Comparison of ENCODE assay signal across 2 fruit fly cellular contexts in genomic region chr3R:30526799-30527465, dm6.
TF ChIP-seq lines count a peak whose summit lies in the region.

Gene jdp (minus strand): TSS chr3R:30527037.

TF ChIP-seq in whole organism, embryonic, 481 proteins besides CTCF, POLR2A, EP300 and RAD21 (continued from another document and continues in another):
- TF ChIP-seq slp2 (GFP tag; optimal IDR thresholded peaks at IDR 0.05; lab: Kevin White, UChicago), result no peak
- TF ChIP-seq lab (GFP tag; optimal IDR thresholded peaks at IDR 0.05; lab: Kevin White, UChicago), result peak; percentile 15
- TF ChIP-seq CG8388 (GFP tag; optimal IDR thresholded peaks at IDR 0.05; lab: Kevin White, UChicago), result no peak
- no peak for TF ChIP-seq pan (optimal IDR thresholded peaks at IDR 0.05; lab: Kevin White, UChicago)
- TF ChIP-seq pan (GFP tag; optimal IDR thresholded peaks at IDR 0.05 in 1 of 2, IDR thresholded peaks at IDR 0.05 in 1 of 2), result no peak
- no peak for TF ChIP-seq CG14014 (GFP tag; IDR thresholded peaks at IDR 0.05; lab: Robert Waterston, UW)
- TF ChIP-seq psq (GFP tag; optimal IDR thresholded peaks at IDR 0.05; lab: Kevin White, UChicago), result no peak
- TF ChIP-seq CG12659 (GFP tag; optimal IDR thresholded peaks at IDR 0.05; lab: Kevin White, UChicago), result no peak
- TF ChIP-seq chn (GFP tag; optimal IDR thresholded peaks at IDR 0.05; lab: Kevin White, UChicago), result no peak
- TF ChIP-seq CG13775 (GFP tag; optimal IDR thresholded peaks at IDR 0.05; lab: Kevin White, UChicago), result no peak
- TF ChIP-seq Adf1 (GFP tag; IDR thresholded peaks at IDR 0.05; lab: Robert Waterston, UW), result no peak; the same call in 1 of the 2 replicates
- peak; percentile 31; the same call in 1 of the 2 replicates for TF ChIP-seq tna (GFP tag; IDR thresholded peaks at IDR 0.05; lab: Robert Waterston, UW; ENCODE audit: partially characterized antibody)
- TF ChIP-seq CG9609 (GFP tag; optimal IDR thresholded peaks at IDR 0.05; lab: Kevin White, UChicago), result no peak
- TF ChIP-seq ATbp (GFP tag; optimal IDR thresholded peaks at IDR 0.05; lab: Kevin White, UChicago), result peak; percentile 21
- TF ChIP-seq Ets97D (GFP tag; optimal IDR thresholded peaks at IDR 0.05; lab: Kevin White, UChicago), result no peak
- no peak for TF ChIP-seq Sry-δ (GFP tag; optimal IDR thresholded peaks at IDR 0.05; lab: Kevin White, UChicago)
- TF ChIP-seq bowl (GFP tag; IDR thresholded peaks at IDR 0.05; lab: Robert Waterston, UW), result no peak
- TF ChIP-seq jigr1 (GFP tag; IDR thresholded peaks at IDR 0.05; lab: Robert Waterston, UW), result no peak
- TF ChIP-seq CG7556 (GFP tag; optimal IDR thresholded peaks at IDR 0.05; lab: Kevin White, UChicago), result no peak
- TF ChIP-seq grau (tag; optimal IDR thresholded peaks at IDR 0.05; lab: Kevin White, UChicago), result no peak
- peak; percentile 43 for TF ChIP-seq sd (tag; optimal IDR thresholded peaks at IDR 0.05; lab: Kevin White, UChicago)
- no peak for TF ChIP-seq otp (GFP tag; IDR thresholded peaks at IDR 0.05; lab: Robert Waterston, UW)
- TF ChIP-seq CG6175 (GFP tag; IDR thresholded peaks at IDR 0.05; lab: Robert Waterston, UW), result 0 out of 3 replicates have a peak, but pooled peaks have one; percentile 7
- no peak for TF ChIP-seq Hmr (GFP tag; optimal IDR thresholded peaks at IDR 0.05; lab: Kevin White, UChicago)
- TF ChIP-seq Doc2 (GFP tag; IDR thresholded peaks at IDR 0.05; lab: Robert Waterston, UW), result no peak
- no peak for TF ChIP-seq Fer2 (tag; optimal IDR thresholded peaks at IDR 0.05; lab: Kevin White, UChicago)
- no peak for TF ChIP-seq Poxn (GFP tag; IDR thresholded peaks at IDR 0.05; lab: Robert Waterston, UW)
- TF ChIP-seq CG11456 (GFP tag; IDR thresholded peaks at IDR 0.05; lab: Robert Waterston, UW), result no peak
- TF ChIP-seq CG2678 (tag; optimal IDR thresholded peaks at IDR 0.05; lab: Kevin White, UChicago), result no peak
- TF ChIP-seq HmgD (GFP tag; optimal IDR thresholded peaks at IDR 0.05; lab: Kevin White, UChicago), result no peak
- TF ChIP-seq cas (GFP tag; IDR thresholded peaks at IDR 0.05; lab: Robert Waterston, UW), result no peak
- no peak for TF ChIP-seq croc (GFP tag; conservative IDR thresholded peaks at IDR 0.05; lab: Robert Waterston, UW)
- peak in 1 of 2 experiments; percentile 8 for TF ChIP-seq Eip74EF (GFP tag; optimal IDR thresholded peaks at IDR 0.05; lab: Kevin White, UChicago)
- peak; percentile 32; the same call in 1 of the 2 replicates for TF ChIP-seq CG32532 (GFP tag; IDR thresholded peaks at IDR 0.05; lab: Robert Waterston, UW)
- peak; percentile 45; the same call in 1 of the 2 replicates for TF ChIP-seq Bgb (GFP tag; IDR thresholded peaks at IDR 0.05; lab: Robert Waterston, UW; ENCODE audit: partially characterized antibody)
- TF ChIP-seq CG12744 (GFP tag; optimal IDR thresholded peaks at IDR 0.05; lab: Kevin White, UChicago), result no peak
- no peak for TF ChIP-seq Antp (GFP tag; optimal IDR thresholded peaks at IDR 0.05; lab: Kevin White, UChicago)
- TF ChIP-seq CG4820 (GFP tag; optimal IDR thresholded peaks at IDR 0.05; lab: Kevin White, UChicago), result no peak
- TF ChIP-seq CG3065 (GFP tag; optimal IDR thresholded peaks at IDR 0.05; lab: Kevin White, UChicago), result no peak
- TF ChIP-seq TFAM (GFP tag; optimal IDR thresholded peaks at IDR 0.05; lab: Kevin White, UChicago), result no peak
- no peak for TF ChIP-seq CG2889 (GFP tag; IDR thresholded peaks at IDR 0.05; lab: Robert Waterston, UW)
- TF ChIP-seq D19A (tag; optimal IDR thresholded peaks at IDR 0.05; lab: Kevin White, UChicago), result no peak
- TF ChIP-seq Rfx (GFP tag; IDR thresholded peaks at IDR 0.05; lab: Robert Waterston, UW), result peak; percentile 49; the same call in 1 of the 2 replicates
- no peak for TF ChIP-seq wdn (GFP tag; IDR thresholded peaks at IDR 0.05; lab: Robert Waterston, UW)
- TF ChIP-seq BEAF-32 (GFP tag; optimal IDR thresholded peaks at IDR 0.05; lab: Kevin White, UChicago), result no peak
- TF ChIP-seq Jarid2 (GFP tag; optimal IDR thresholded peaks at IDR 0.05; lab: Kevin White, UChicago), result peak; percentile 85
- no peak for TF ChIP-seq salm (tag; optimal IDR thresholded peaks at IDR 0.05; lab: Kevin White, UChicago)
- no peak for TF ChIP-seq Xrp1 (GFP tag; IDR thresholded peaks at IDR 0.05; lab: Robert Waterston, UW)
- no peak for TF ChIP-seq gfzf (GFP tag; optimal IDR thresholded peaks at IDR 0.05; lab: Kevin White, UChicago)
- no peak for TF ChIP-seq row (GFP tag; IDR thresholded peaks at IDR 0.05; lab: Robert Waterston, UW)
- TF ChIP-seq CG43689 (GFP tag; IDR thresholded peaks at IDR 0.05; lab: Robert Waterston, UW), result no peak
- TF ChIP-seq CG2712 (tag; optimal IDR thresholded peaks at IDR 0.05; lab: Kevin White, UChicago), result no peak
- peak; percentile 3 for TF ChIP-seq CG13296 (GFP tag; optimal IDR thresholded peaks at IDR 0.05; lab: Kevin White, UChicago)
- TF ChIP-seq MESR4 (GFP tag; optimal IDR thresholded peaks at IDR 0.05; lab: Kevin White, UChicago), result no peak
- TF ChIP-seq CG34422 (GFP tag; IDR thresholded peaks at IDR 0.05; lab: Robert Waterston, UW), result no peak
- TF ChIP-seq sima (GFP tag; optimal IDR thresholded peaks at IDR 0.05; lab: Kevin White, UChicago), result no peak
- TF ChIP-seq CG3847 (GFP tag; IDR thresholded peaks at IDR 0.05; lab: Robert Waterston, UW), result no peak
- TF ChIP-seq CG6854 (GFP tag; optimal IDR thresholded peaks at IDR 0.05; lab: Kevin White, UChicago), result no peak
- peak; percentile 42 for TF ChIP-seq CG34376 (GFP tag; optimal IDR thresholded peaks at IDR 0.05; lab: Kevin White, UChicago)
- TF ChIP-seq CG16863 (GFP tag; optimal IDR thresholded peaks at IDR 0.05; lab: Kevin White, UChicago), result no peak
- TF ChIP-seq Myb (GFP tag; optimal IDR thresholded peaks at IDR 0.05; lab: Kevin White, UChicago), result peak; percentile 36
- no peak for TF ChIP-seq Pdp1 (GFP tag; optimal IDR thresholded peaks at IDR 0.05; lab: Kevin White, UChicago)
- TF ChIP-seq Chrac-16 (GFP tag; optimal IDR thresholded peaks at IDR 0.05; lab: Kevin White, UChicago), result no peak
- no peak for TF ChIP-seq Ravus (GFP tag; IDR thresholded peaks at IDR 0.05; lab: Robert Waterston, UW)
- TF ChIP-seq Ssrp (tag; optimal IDR thresholded peaks at IDR 0.05; lab: Kevin White, UChicago), result no peak
- peak; percentile 65 for TF ChIP-seq Nf-YC (tag; optimal IDR thresholded peaks at IDR 0.05; lab: Kevin White, UChicago)
- TF ChIP-seq CG3281 (GFP tag; optimal IDR thresholded peaks at IDR 0.05; lab: Kevin White, UChicago), result no peak
- no peak for TF ChIP-seq CG2199 (GFP tag; IDR thresholded peaks at IDR 0.05; lab: Robert Waterston, UW)
- TF ChIP-seq CG8478 (optimal IDR thresholded peaks at IDR 0.05; lab: Kevin White, UChicago), result no peak

TF ChIP-seq in whole organism, prepupa, 60 proteins besides CTCF, POLR2A, EP300 and RAD21 (continued from another document):
- TF ChIP-seq dsx (GFP tag; optimal IDR thresholded peaks at IDR 0.05; lab: Kevin White, UChicago; ENCODE audit: poor library complexity, severe bottlenecking), result no peak
- no peak for TF ChIP-seq Ets21C (GFP tag; optimal IDR thresholded peaks at IDR 0.05; lab: Kevin White, UChicago)
- TF ChIP-seq CG6276 (GFP tag; optimal IDR thresholded peaks at IDR 0.05; lab: Kevin White, UChicago), result peak; percentile 50
TF ChIP-seq in whole organism, prepupa: peak in this region for 16.
